Fruit fly (Drosophila melanogaster): ENCODE data around the gene CG14543.

Gene CG14543

dm6 chr3R:26020244-26021171 is 35.9 kb upstream of the CG14543 start (continued):
- TF ChIP-seq CG14710 (tag; optimal IDR thresholded peaks at IDR 0.05) (peak; percentile 63), bsh (GFP tag; optimal IDR thresholded peaks at IDR 0.05) (peak; percentile 33 to 82), Max (GFP tag; optimal IDR thresholded peaks at IDR 0.05) (peak; percentile 32), mirr (GFP tag; optimal IDR thresholded peaks at IDR 0.05) (peak; percentile 33), CG30403 (GFP tag; optimal IDR thresholded peaks at IDR 0.05) (peak; percentile 74), trh (GFP tag; optimal IDR thresholded peaks at IDR 0.05) (peak; percentile 43), zfh1 (GFP tag; IDR thresholded peaks at IDR 0.05) (peak; percentile 56), Mrtf (GFP tag; IDR thresholded peaks at IDR 0.05) (0 out of 3 replicates have a peak, but pooled peaks have one; percentile 35), Myb (GFP tag; optimal IDR thresholded peaks at IDR 0.05) (no peak), tin (GFP tag; optimal IDR thresholded peaks at IDR 0.05) (peak; percentile 45), ewg (GFP tag; optimal IDR thresholded peaks at IDR 0.05) (peak; percentile 45), sna (GFP tag; IDR thresholded peaks at IDR 0.05; ENCODE audit: partially characterized antibody) (no peak), seq (GFP tag; IDR thresholded peaks at IDR 0.05) (peak; percentile 30; the same call in 1 of the 2 replicates), crol (GFP tag; IDR thresholded peaks at IDR 0.05) (peak; percentile 100), CG18262 (tag; optimal IDR thresholded peaks at IDR 0.05) (peak; percentile 73), CG34224 (GFP tag; IDR thresholded peaks at IDR 0.05; ENCODE audit: partially characterized antibody) (peak; percentile 37; the same call in 2 of the 3 replicates), CG8281 (tag; optimal IDR thresholded peaks at IDR 0.05) (peak; percentile 66), CG8359 (GFP tag; optimal IDR thresholded peaks at IDR 0.05; ENCODE audit: borderline replicate concordance) (peak; percentile 22), CG14014 (GFP tag; IDR thresholded peaks at IDR 0.05) (0 out of 2 replicates have a peak, but pooled peaks have one; percentile 16), Vsx1 (GFP tag; optimal IDR thresholded peaks at IDR 0.05) (peak; percentile 51), CG10431 (GFP tag; optimal IDR thresholded peaks at IDR 0.05) (peak; percentile 27), zfh2 (GFP tag; optimal IDR thresholded peaks at IDR 0.05) (no peak), CG12769 (tag; optimal IDR thresholded peaks at IDR 0.05) (peak; percentile 96), Xbp1 (GFP tag; optimal IDR thresholded peaks at IDR 0.05) (peak; percentile 51), jing (GFP tag; optimal IDR thresholded peaks at IDR 0.05) (peak; percentile 14), chm (GFP tag; IDR thresholded peaks at IDR 0.05) (peak; percentile 8; the same call in 1 of the 2 replicates), CG18599 (GFP tag; optimal IDR thresholded peaks at IDR 0.05) (peak; percentile 73), CG9817 (tag; optimal IDR thresholded peaks at IDR 0.05) (peak; percentile 55), psq (GFP tag; optimal IDR thresholded peaks at IDR 0.05) (no peak), odd (GFP tag; optimal IDR thresholded peaks at IDR 0.05) (peak; percentile 43), Hey (tag; optimal IDR thresholded peaks at IDR 0.05) (no peak), tup (GFP tag; optimal IDR thresholded peaks at IDR 0.05) (no peak), CG1647 (GFP tag; optimal IDR thresholded peaks at IDR 0.05) (no peak), Ptx1 (GFP tag; IDR thresholded peaks at IDR 0.05) (peak; percentile 75), HLH3B (GFP tag; IDR thresholded peaks at IDR 0.05) (peak; percentile 31; the same call in 1 of the 2 replicates), CG12391 (tag; optimal IDR thresholded peaks at IDR 0.05) (peak; percentile 83), inv (GFP tag; IDR thresholded peaks at IDR 0.05; ENCODE audit: partially characterized antibody) (no peak), al (GFP tag; IDR thresholded peaks at IDR 0.05) (peak; percentile 29; the same call in 1 of the 2 replicates), CG17829 (tag; optimal IDR thresholded peaks at IDR 0.05) (peak; percentile 58), Nf-YC (tag; optimal IDR thresholded peaks at IDR 0.05) (peak; percentile 98), CG4707 (GFP tag; optimal IDR thresholded peaks at IDR 0.05) (peak; percentile 2), CG9437 (GFP tag; optimal IDR thresholded peaks at IDR 0.05) (peak; percentile 68), Lim3 (GFP tag; IDR thresholded peaks at IDR 0.05) (no peak), bowl (GFP tag; IDR thresholded peaks at IDR 0.05) (no peak), CG2202 (tag; optimal IDR thresholded peaks at IDR 0.05) (peak; percentile 36), CG18764 (GFP tag; optimal IDR thresholded peaks at IDR 0.05) (peak; percentile 40), CG4404 (GFP tag; IDR thresholded peaks at IDR 0.05) (no peak)
